Fruit fly (Drosophila melanogaster): ENCODE measurements around the gene CG5653.

dm6 chr3L:8985848-8986320 is 19.7 kb upstream of the CG5653 start, which contains the start of gene Galk:
- no peak for TF ChIP-seq Hnf4 (GFP tag; optimal IDR thresholded peaks at IDR 0.05)
- TF ChIP-seq psq (GFP tag; optimal IDR thresholded peaks at IDR 0.05): no peak
- TF ChIP-seq Sp1 (GFP tag; optimal IDR thresholded peaks at IDR 0.05): peak; percentile 25
- peak; percentile 3 for TF ChIP-seq fru (GFP tag; optimal IDR thresholded peaks at IDR 0.05)
- peak; percentile 32 for TF ChIP-seq OdsH (GFP tag; optimal IDR thresholded peaks at IDR 0.05)
- no peak for TF ChIP-seq Mio (GFP tag; optimal IDR thresholded peaks at IDR 0.05)

Data from whole organism, wandering third instar larva.